Fruit fly (Drosophila melanogaster): ENCODE results near the gene CG18304.

The CG18304 gene

dm6 chr2L:6964632-6965031 is 22.0 kb upstream of the CG18304 start:
- TF ChIP-seq dsf (GFP tag; optimal IDR thresholded peaks at IDR 0.05; ENCODE audit: borderline replicate concordance) (no peak), foxo (GFP tag; optimal IDR thresholded peaks at IDR 0.05) (no peak), CG9705 (GFP tag; optimal IDR thresholded peaks at IDR 0.05) (no peak), Sp1 (GFP tag; optimal IDR thresholded peaks at IDR 0.05) (no peak), rgr (GFP tag; optimal IDR thresholded peaks at IDR 0.05) (no peak), dl (GFP tag; optimal IDR thresholded peaks at IDR 0.05; ENCODE audit: insufficient read depth in 1 of 2, partially characterized antibody in 2 of 2) (no peak)

dm6 chr2L:6964022-6964434 is 21.4 kb upstream of the CG18304 start, which contains the start of the genes sip2 and Coprox:
Gene sip2, minus strand, starts transcription at chr2L:6964074.
Gene Coprox, plus strand, starts transcription at chr2L:6964421.
- TF ChIP-seq ey (GFP tag; optimal IDR thresholded peaks at IDR 0.05) (no peak), woc (GFP tag; optimal IDR thresholded peaks at IDR 0.05) (no peak), Dif (GFP tag; optimal IDR thresholded peaks at IDR 0.05; ENCODE audit: partially characterized antibody) (no peak), Rel (GFP tag; optimal IDR thresholded peaks at IDR 0.05) (no peak), Rel (tag; optimal IDR thresholded peaks at IDR 0.05) (peak; percentile 47), br (GFP tag; optimal IDR thresholded peaks at IDR 0.05) (no peak), Vsx2 (GFP tag; optimal IDR thresholded peaks at IDR 0.05; ENCODE audit: partially characterized antibody) (no peak), sage (GFP tag; optimal IDR thresholded peaks at IDR 0.05) (no peak), CrebA (GFP tag; optimal IDR thresholded peaks at IDR 0.05; ENCODE audit: borderline replicate concordance) (no peak), CG32264 (GFP tag; optimal IDR thresholded peaks at IDR 0.05) (no peak), Mio (GFP tag; optimal IDR thresholded peaks at IDR 0.05) (no peak), Sp1 (GFP tag; optimal IDR thresholded peaks at IDR 0.05) (peak; percentile 75), foxo (GFP tag; optimal IDR thresholded peaks at IDR 0.05) (peak in 1 of 2 experiments; percentile 46), Hr83 (GFP tag; optimal IDR thresholded peaks at IDR 0.05; ENCODE audit: poor library complexity, severe bottlenecking) (no peak), GATAd (GFP tag; optimal IDR thresholded peaks at IDR 0.05) (no peak), OdsH (GFP tag; optimal IDR thresholded peaks at IDR 0.05) (peak; percentile 66), Jra (GFP tag; optimal IDR thresholded peaks at IDR 0.05) (no peak), dsf (GFP tag; optimal IDR thresholded peaks at IDR 0.05; ENCODE audit: borderline replicate concordance) (no peak), psq (GFP tag; optimal IDR thresholded peaks at IDR 0.05) (peak; percentile 47), HLH106 (tag; optimal IDR thresholded peaks at IDR 0.05) (peak; percentile 77), rgr (GFP tag; optimal IDR thresholded peaks at IDR 0.05) (peak; percentile 57), dl (GFP tag; optimal IDR thresholded peaks at IDR 0.05; ENCODE audit: insufficient read depth in 1 of 2, partially characterized antibody in 2 of 2) (no peak), fru (GFP tag; optimal IDR thresholded peaks at IDR 0.05) (no peak), CG9705 (GFP tag; optimal IDR thresholded peaks at IDR 0.05) (peak; percentile 40), Hr78 (GFP tag; optimal IDR thresholded peaks at IDR 0.05) (no peak), Myc (optimal IDR thresholded peaks at IDR 0.05) (peak; percentile 26)

- TF ChIP-seq CrebA (GFP tag; optimal IDR thresholded peaks at IDR 0.05; ENCODE audit: borderline replicate concordance): no peak
- TF ChIP-seq jim (GFP tag; optimal IDR thresholded peaks at IDR 0.05): no peak
- TF ChIP-seq Dif (GFP tag; optimal IDR thresholded peaks at IDR 0.05; ENCODE audit: partially characterized antibody): no peak
- no peak for TF ChIP-seq lola (GFP tag; optimal IDR thresholded peaks at IDR 0.05)
- no peak for TF ChIP-seq dl (GFP tag; optimal IDR thresholded peaks at IDR 0.05; ENCODE audit: insufficient read depth in 1 of 2, partially characterized antibody in 2 of 2)
- TF ChIP-seq ey (GFP tag; optimal IDR thresholded peaks at IDR 0.05): no peak
- no peak for TF ChIP-seq Jra (GFP tag; optimal IDR thresholded peaks at IDR 0.05)
- no peak for TF ChIP-seq Dfd (GFP tag; optimal IDR thresholded peaks at IDR 0.05)
- TF ChIP-seq CG9705 (GFP tag; optimal IDR thresholded peaks at IDR 0.05): no peak
- no peak for TF ChIP-seq sv (GFP tag; optimal IDR thresholded peaks at IDR 0.05)
- TF ChIP-seq dsf (GFP tag; optimal IDR thresholded peaks at IDR 0.05; ENCODE audit: borderline replicate concordance): no peak
- no peak for TF ChIP-seq GATAd (GFP tag; optimal IDR thresholded peaks at IDR 0.05)
- TF ChIP-seq fru (GFP tag; optimal IDR thresholded peaks at IDR 0.05): no peak
- no peak for TF ChIP-seq usp (GFP tag; optimal IDR thresholded peaks at IDR 0.05)
- TF ChIP-seq Hnf4 (GFP tag; optimal IDR thresholded peaks at IDR 0.05): no peak
- TF ChIP-seq pan (optimal IDR thresholded peaks at IDR 0.05): no peak
Observed at dm6 chr2L:6960165-6960564, 17.6 kb upstream of the CG18304 start, which contains the start of the genes Atac1 and Hmgcl. Gene Atac1, minus strand, starts transcription at chr2L:6960328. Gene Hmgcl, plus strand, starts transcription at chr2L:6960377.

- TF ChIP-seq HLH106 (tag; optimal IDR thresholded peaks at IDR 0.05) (peak; percentile 39), Myc (optimal IDR thresholded peaks at IDR 0.05) (peak; percentile 33), ey (GFP tag; optimal IDR thresholded peaks at IDR 0.05) (no peak), dl (GFP tag; optimal IDR thresholded peaks at IDR 0.05; ENCODE audit: insufficient read depth in 1 of 2, partially characterized antibody in 2 of 2) (no peak), Rel (GFP tag; optimal IDR thresholded peaks at IDR 0.05) (no peak), Rel (tag; optimal IDR thresholded peaks at IDR 0.05) (no peak), OdsH (GFP tag; optimal IDR thresholded peaks at IDR 0.05) (peak; percentile 5), dmrt93B (GFP tag; optimal IDR thresholded peaks at IDR 0.05) (no peak), psq (GFP tag; optimal IDR thresholded peaks at IDR 0.05) (peak; percentile 0)
Observed at dm6 chr2L:6956725-6957124, 14.1 kb upstream of the CG18304 start, which contains the start of the genes CG13775 and CG3430. Gene CG13775, minus strand, starts transcription at chr2L:6956950. Gene CG3430, plus strand, starts transcription at chr2L:6957008.

All from whole organism, wandering third instar larva.